Fruit fly (Drosophila melanogaster): ENCODE data around the gene Df31.
A peak's percentile ranks its signal among the peaks of the same experiment; 100 is the strongest.

DNA sequence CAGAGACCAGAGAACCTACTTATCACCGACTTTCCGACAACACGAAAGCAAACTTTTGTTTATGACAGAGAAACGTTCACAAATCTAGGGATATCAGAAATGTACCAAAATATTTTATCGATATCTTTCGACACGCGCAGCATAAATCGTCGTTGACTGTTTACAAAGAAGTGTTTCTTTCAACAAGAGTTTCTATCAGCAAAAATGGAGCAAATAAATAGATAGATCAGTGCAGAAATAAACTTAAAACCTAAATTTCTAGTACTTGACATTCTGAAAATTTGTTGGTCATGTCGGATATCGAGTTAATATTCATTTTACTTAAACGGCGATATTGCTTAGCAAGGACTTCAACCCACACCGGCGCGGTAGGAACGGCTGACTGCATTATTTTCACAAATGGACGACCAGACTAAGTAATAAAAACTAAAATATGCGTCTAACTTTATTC, 47.8 kb upstream of the Df31 start, which contains the start of gene CG2225:
- no peak for TF ChIP-seq pan (optimal IDR thresholded peaks at IDR 0.05)
- TF ChIP-seq tai (GFP tag; optimal IDR thresholded peaks at IDR 0.05): no peak
- TF ChIP-seq lola (GFP tag; optimal IDR thresholded peaks at IDR 0.05): no peak
- TF ChIP-seq psq (GFP tag; optimal IDR thresholded peaks at IDR 0.05): peak; percentile 2
- TF ChIP-seq N (GFP tag; optimal IDR thresholded peaks at IDR 0.05): no peak
- no peak for TF ChIP-seq sage (GFP tag; optimal IDR thresholded peaks at IDR 0.05)
- no peak for TF ChIP-seq Dfd (GFP tag; optimal IDR thresholded peaks at IDR 0.05)
- peak; percentile 45 for TF ChIP-seq Myc (optimal IDR thresholded peaks at IDR 0.05)
- TF ChIP-seq woc (GFP tag; optimal IDR thresholded peaks at IDR 0.05): no peak
- no peak for TF ChIP-seq HLH106 (tag; optimal IDR thresholded peaks at IDR 0.05)
- TF ChIP-seq dl (GFP tag; optimal IDR thresholded peaks at IDR 0.05; ENCODE audit: insufficient read depth in 1 of 2, partially characterized antibody in 2 of 2): no peak
- TF ChIP-seq h (GFP tag; optimal IDR thresholded peaks at IDR 0.05): peak; percentile 20

Measured in whole organism, wandering third instar larva.